Worm (Caenorhabditis elegans) whole organism, dauer: Measurements from ENCODE around the gene bec-1.

ENCODE experiments used
- unc-62 ChIP-seq: sonication (generic microtip); optimal IDR thresholded peaks from 2 replicates; lab custom pipeline; 2017; ENCODE audit warnings: missing biosample characterization, missing genetic modification reagents, missing genetic modification characterization

bec-1 gene

ce11 chrIV:5664375-5665004 is at the start of gene bec-1:
bec-1 (minus strand) TSS chrIV:5664425.
- TF ChIP-seq unc-62 (GFP tag; lab: Kevin White, UChicago), result no peak

DNA sequence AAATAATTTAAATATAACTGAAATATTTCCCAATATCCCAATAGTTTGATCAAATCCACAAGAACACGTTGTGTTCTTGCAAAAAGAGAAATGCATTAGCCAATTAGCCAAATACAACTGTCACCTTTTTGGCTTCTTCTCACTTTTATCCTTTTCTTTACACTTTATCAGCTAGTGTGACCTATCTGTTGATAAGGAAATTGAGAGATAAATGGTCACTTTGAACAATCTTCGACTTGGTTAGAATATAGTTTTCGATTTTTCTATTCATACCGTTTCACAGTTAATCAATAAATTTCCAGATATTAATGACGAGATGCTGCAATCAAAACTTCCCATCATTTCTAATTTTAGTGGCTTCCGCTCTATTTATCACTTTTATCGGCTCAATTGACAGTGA is 44.6 kb upstream of the bec-1 start, which contains the start of gene C55C3.1:
Gene C55C3.1 (plus strand): TSS at position 301 of the 400 bp plus-strand sequence.
- TF ChIP-seq unc-62 (GFP tag; lab: Kevin White, UChicago), result no peak

DNA sequence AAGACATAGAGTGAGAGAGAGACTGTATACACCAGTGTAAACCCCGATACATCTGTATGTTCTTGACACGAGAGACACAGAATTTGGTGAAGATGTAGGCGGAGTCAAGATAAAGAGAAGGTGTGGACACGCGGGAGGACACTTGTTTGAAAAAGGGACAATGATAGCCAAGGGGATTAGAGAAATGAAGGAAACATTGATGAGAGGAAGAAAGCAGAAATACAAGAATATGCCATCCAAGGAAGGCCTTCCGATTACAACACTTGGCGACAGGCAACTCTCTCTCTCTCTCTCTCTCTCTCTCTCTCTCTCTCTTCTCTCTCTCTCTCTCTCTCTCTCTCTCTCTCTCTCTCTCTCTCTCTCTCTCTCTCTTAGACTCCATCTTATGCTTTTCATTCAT is 42.4 kb upstream of the bec-1 start:
- TF ChIP-seq unc-62 (GFP tag; lab: Kevin White, UChicago), result no peak

ce11 chrIV:5703917-5704316 is 39.7 kb upstream of the bec-1 start:
- no peak for TF ChIP-seq unc-62 (GFP tag; lab: Kevin White, UChicago)

DNA sequence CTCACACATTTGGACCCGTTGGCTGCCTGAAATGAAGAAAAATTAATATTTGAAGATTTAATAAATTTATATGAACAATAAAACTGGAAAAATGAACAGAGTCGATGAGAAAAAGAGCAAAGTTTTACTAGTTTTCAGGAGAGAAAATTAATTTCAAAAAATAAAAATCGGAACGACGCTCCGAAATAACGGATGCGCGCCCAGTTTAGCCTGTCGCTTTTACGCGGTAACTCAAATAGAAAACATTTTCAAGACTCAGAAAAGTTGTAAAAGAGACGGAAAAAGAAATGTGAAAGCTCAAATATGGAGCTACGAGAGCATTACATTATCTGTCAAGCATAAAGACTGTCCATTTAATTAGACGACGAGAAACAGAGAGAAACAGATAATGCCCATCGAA is 39.2 kb upstream of the bec-1 start, which contains the start of the genes C55C3.73 and perm-5:
Gene C55C3.73 (minus strand): TSS at position 9 of the 400 bp plus-strand sequence.
Gene perm-5 (minus strand): TSS at position 26 of the 400 bp plus-strand sequence.
- no peak for TF ChIP-seq unc-62 (GFP tag; lab: Kevin White, UChicago)

DNA sequence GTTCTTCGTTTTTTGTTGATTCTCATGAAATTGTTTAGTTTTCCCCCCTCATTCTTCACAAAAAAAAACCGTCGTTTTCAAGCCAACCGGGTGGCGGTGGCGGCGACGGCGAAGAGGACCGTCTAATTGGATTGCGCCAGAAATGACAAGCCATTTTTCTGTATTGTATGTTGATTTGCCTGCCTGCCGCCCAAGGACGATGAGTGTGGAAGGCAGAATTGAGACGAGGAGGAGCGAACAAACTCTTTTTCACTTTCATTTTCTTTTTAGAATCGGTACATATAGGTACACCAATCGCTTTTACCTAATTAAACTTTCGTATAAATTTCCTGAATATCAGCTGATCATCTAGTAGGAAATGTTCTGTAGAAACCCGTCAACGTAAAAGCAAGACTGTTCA is 37.4 kb upstream of the bec-1 start:
- no peak for TF ChIP-seq unc-62 (GFP tag; lab: Kevin White, UChicago)

DNA sequence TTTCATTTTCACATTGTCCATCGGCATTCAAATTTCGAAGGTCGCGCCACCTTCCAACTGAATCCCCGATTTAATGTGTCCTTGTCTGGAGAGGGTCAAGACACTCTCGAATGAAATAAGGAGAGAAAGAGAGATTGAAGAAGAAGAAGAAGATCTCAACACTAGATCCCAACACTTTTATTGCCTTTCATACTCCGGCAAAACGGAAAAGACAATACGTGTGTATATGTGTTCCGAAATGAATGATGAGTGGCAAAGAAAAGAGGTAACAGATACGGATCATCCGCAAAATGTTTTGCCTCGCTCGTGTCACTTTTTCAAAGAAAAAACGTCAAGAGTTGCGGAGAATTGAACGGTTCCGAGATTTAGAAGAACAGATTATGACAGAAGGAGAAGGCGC is 36.1 kb upstream of the bec-1 start:
- no peak for TF ChIP-seq unc-62 (GFP tag; lab: Kevin White, UChicago)

DNA sequence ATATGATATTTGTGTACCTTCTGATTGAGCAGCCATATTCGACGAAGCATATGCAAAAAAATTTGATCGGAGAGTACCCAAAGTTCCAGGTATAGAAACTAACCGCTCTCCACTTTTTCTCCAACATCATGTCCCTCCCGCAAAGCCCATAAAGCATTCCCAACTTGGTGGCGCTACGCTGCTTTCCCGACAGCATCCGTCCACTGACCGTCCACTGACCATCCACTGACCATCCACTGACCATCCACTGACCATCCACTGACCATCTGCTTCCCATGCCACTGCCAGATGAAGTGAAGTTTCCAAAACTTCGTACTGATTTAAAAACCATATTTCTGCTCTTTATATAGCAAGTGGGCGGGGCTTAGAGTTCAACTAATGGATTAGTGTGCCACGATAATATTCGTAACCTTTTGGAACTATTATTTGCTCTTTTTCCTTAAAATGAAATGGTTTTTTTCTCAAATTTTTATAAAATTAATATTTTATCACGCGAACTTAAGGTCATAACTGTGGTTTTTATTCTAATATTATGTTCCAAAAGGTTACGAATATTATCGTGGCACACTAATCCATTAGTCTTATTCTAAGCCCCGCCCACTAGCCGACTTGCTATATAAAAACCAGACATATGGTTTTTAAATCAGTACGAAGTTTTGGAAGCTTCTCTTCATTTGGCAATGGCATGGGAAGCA is 26.3 kb upstream of the bec-1 start, which contains the start of gene C55C3.8:
Gene C55C3.8 (plus strand): TSS at position 645 of the 695 bp plus-strand sequence.
- no peak for TF ChIP-seq unc-62 (GFP tag; lab: Kevin White, UChicago)

DNA sequence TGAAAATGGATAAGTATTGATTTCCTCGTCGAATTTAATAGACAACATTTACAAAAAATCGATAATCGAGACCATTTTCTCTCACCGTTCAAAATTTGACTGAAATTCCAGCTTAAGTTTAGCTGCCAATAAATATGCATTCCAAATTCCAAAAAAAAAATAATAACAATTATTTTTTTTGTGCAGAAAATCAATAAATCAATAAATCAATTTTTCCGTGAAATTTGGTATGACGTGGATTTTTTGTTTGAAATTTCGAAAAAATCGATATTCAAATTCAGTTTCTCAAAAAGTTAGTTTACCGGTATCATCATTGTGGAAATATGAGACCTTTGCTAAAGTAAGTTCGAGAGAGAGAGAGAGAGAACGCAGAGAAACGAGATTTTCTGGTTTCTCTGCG is 20.8 kb upstream of the bec-1 start, which contains the start of gene C55C3.3:
Gene C55C3.3 (plus strand): TSS at position 274 of the 400 bp plus-strand sequence.
- no peak for TF ChIP-seq unc-62 (GFP tag; lab: Kevin White, UChicago)

DNA sequence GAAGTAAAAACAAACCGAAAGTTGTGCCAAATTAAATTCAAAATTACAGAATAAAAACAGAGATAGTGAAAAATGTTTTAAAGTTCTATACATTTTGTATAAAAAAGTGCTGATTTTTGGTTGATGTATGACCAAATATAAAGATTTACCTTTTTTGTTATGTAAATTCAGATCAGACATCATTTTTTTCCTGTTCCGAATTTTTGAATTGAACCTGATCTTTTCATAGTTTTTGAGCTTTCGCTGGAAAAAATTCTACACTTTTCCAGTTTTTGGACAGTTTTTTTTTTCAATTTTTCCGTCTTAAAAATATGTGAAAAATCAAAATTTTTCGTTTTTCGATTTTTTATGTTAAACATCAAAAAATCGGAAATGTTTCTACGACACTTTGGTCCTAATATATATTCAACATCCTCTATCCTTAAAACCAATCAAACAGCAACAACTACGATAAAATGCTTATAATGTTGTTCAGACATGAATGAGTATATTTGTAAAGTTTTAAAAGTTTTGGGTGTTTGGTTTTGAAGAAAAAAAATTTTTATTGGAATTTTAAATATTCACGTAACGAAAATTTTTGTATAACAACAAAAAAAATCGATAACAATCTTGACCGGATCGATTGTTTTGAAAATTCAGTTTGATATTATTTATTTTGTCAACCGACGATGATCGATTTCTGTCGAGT is 18.5 kb upstream of the bec-1 start, which contains the start of the genes C55C3.7 and C55C3.6:
Gene C55C3.7 (minus strand): TSS at position 101 of the 688 bp plus-strand sequence.
Gene C55C3.6 (plus strand): TSS at position 638 of the 688 bp plus-strand sequence.
- TF ChIP-seq unc-62 (GFP tag; lab: Kevin White, UChicago), result no peak

DNA sequence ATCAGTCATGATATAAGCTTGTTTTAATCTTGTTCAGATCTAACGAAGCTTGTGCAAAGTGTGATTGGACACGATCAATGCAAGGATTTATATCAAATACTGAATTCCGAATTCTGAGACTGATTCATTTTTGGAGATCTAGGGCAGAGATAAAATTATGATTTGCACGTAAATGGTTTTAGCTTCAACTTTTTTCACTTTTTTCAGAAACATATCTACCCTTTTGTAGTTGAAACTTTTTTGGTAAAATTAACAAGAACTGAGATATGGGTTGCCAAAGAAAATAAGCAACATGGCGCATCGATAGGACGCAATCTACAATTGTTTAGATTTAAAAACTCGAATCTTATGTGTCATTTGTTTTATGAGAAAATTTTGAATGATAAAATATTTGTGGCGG is 13.8 kb upstream of the bec-1 start, which contains the start of gene C55C3.4:
Gene C55C3.4 (minus strand): TSS at position 101 of the 400 bp plus-strand sequence.
- TF ChIP-seq unc-62 (GFP tag; lab: Kevin White, UChicago), result no peak

- no peak for TF ChIP-seq unc-62 (GFP tag; lab: Kevin White, UChicago)
These were observed 10.2 kb upstream of the bec-1 start, which contains the start of gene srd-5 for ce11 chrIV:5674435-5674834. srd-5 (minus strand) TSS chrIV:5674535.

- no peak for TF ChIP-seq unc-62 (GFP tag; lab: Kevin White, UChicago)
These were observed 7.1 kb upstream of the bec-1 start for ce11 chrIV:5671325-5671724.

DNA sequence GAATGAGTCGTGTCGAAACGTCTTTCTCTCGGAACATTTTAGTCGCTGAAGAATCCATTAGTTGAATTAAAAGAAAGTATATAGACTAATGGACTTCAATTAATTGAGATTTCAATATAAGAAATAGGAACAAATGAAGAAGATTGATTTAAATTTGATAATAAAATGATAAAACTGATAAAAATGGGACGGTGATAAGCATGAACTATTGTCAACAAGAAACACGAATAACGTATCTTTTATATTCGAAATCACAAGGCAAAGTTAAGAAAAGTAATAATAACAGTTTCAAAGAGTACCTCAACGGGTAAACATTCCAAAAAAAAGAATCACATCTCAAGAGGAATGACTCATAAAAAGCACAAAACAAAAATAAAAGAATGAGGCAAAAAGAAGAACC is 5.2 kb upstream of the bec-1 start, which contains the start of gene T19E7.6:
Gene T19E7.6 (minus strand): TSS at position 45 of the 400 bp plus-strand sequence.
- TF ChIP-seq unc-62 (GFP tag; lab: Kevin White, UChicago), result no peak

DNA sequence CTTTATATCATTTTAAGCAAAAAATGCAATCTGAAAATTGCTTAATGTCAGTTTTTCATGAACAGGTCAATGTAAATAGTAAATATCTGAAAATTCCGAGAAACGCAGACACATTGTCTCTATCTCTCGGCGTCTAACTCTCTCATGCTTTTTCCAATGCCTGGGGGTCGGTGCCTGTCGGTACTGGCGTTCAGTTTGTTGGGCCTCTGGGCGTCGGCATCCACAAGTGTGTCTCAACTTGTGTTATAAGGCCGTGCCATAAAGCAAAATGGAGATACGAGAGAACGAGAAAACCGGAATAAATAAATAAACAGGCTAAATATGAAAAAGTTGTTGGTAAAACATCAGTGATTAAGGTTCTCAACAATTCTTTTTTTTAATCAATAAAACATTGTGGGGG is 3.0 kb upstream of the bec-1 start:
- no peak for TF ChIP-seq unc-62 (GFP tag; lab: Kevin White, UChicago)
